Fruit fly (Drosophila melanogaster) whole organism, embryonic: ENCODE data around the gene CG11698.

Experiments
- Aef1 ChIP-seq: fragments of 200-800 bp; sonication (Bioruptor generic); IDR thresholded peaks from 3 replicates; pipeline ENCODE4 v1.3.6; 2022; ENCODE audit warnings: missing biosample characterization, missing genetic modification characterization
- Bdp1 ChIP-seq: fragments of 200-800 bp; sonication (Bioruptor generic); optimal IDR thresholded peaks from 3 replicates; lab custom pipeline; 2016; ENCODE audit warnings: missing biosample characterization, missing genetic modification characterization
- CG10209 ChIP-seq: fragments of 200-800 bp; sonication (Bioruptor generic); optimal IDR thresholded peaks from 3 replicates; lab custom pipeline; 2017; ENCODE audit warnings: missing biosample characterization, mild to moderate bottlenecking, missing genetic modification characterization, missing genetic modification reagents
- CG10979 ChIP-seq: fragments of 200-800 bp; sonication (Bioruptor generic); optimal IDR thresholded peaks from 2 replicates; lab custom pipeline; 2018; ENCODE audit warnings: missing biosample characterization, mild to moderate bottlenecking, missing genetic modification characterization, moderate library complexity
- CG11398 ChIP-seq: fragments of 200-800 bp; sonication (Bioruptor generic); optimal IDR thresholded peaks from 2 replicates; lab custom pipeline; 2016; ENCODE audit warnings: missing biosample characterization, missing genetic modification characterization
- CG11560 ChIP-seq: fragments of 200-800 bp; sonication (Bioruptor generic); IDR thresholded peaks from 3 replicates; pipeline ENCODE4 v1.3.6; 2022; ENCODE audit warnings: missing biosample characterization, missing genetic modification characterization
- CG12219 ChIP-seq: fragments of 200-800 bp; sonication (Bioruptor generic); optimal IDR thresholded peaks from 3 replicates; lab custom pipeline; 2018; ENCODE audit warnings: missing biosample characterization, mild to moderate bottlenecking, missing genetic modification characterization
- CG12391 ChIP-seq: fragments of 200-800 bp; sonication (Bioruptor generic); optimal IDR thresholded peaks from 3 replicates; lab custom pipeline; 2018; ENCODE audit warnings: missing biosample characterization, mild to moderate bottlenecking, missing genetic modification characterization, moderate library complexity
- CG12744 ChIP-seq: fragments of 200-800 bp; sonication (Bioruptor generic); optimal IDR thresholded peaks from 2 replicates; lab custom pipeline; 2016; ENCODE audit warnings: missing biosample characterization, missing genetic modification characterization
- CG13287 ChIP-seq: fragments of 200-800 bp; sonication (Bioruptor generic); IDR thresholded peaks from 2 replicates; pipeline ENCODE4 v1.3.6; 2022; ENCODE audit warnings: missing biosample characterization, missing genetic modification characterization; ENCODE audit not compliant: partially characterized antibody
- CG14710 ChIP-seq: fragments of 200-800 bp; sonication (Bioruptor generic); optimal IDR thresholded peaks from 3 replicates; lab custom pipeline; 2019; ENCODE audit warnings: missing biosample characterization, mild to moderate bottlenecking, missing genetic modification characterization, moderate library complexity
- CG1647 ChIP-seq: fragments of 200-800 bp; sonication (Bioruptor generic); optimal IDR thresholded peaks from 3 replicates; lab custom pipeline; 2016; ENCODE audit warnings: missing biosample characterization, missing genetic modification characterization
- CG2120 ChIP-seq: fragments of 200-800 bp; sonication (Bioruptor generic); optimal IDR thresholded peaks from 3 replicates; lab custom pipeline; 2016; ENCODE audit warnings: missing biosample characterization, missing genetic modification characterization
- CG30020 ChIP-seq: fragments of 200-800 bp; optimal IDR thresholded peaks from 2 replicates; lab custom pipeline; 2019; ENCODE audit warnings: missing biosample characterization, mild to moderate bottlenecking, missing genetic modification characterization, moderate library complexity
- CG32532 ChIP-seq: fragments of 200-800 bp; sonication (Bioruptor generic); IDR thresholded peaks from 2 replicates; pipeline ENCODE4 v1.3.6; 2022; ENCODE audit warnings: missing biosample characterization, missing genetic modification characterization
- CG3726 ChIP-seq: fragments of 200-800 bp; sonication (Bioruptor generic); IDR thresholded peaks from 3 replicates; pipeline ENCODE4, ENCODE4 v1.3.6; 2022; ENCODE audit warnings: missing biosample characterization, missing genetic modification characterization
- CG4424 ChIP-seq: fragments of 200-800 bp; sonication (Bioruptor generic); optimal IDR thresholded peaks from 3 replicates; lab custom pipeline; 2016; ENCODE audit warnings: missing biosample characterization, missing genetic modification characterization
- CG6175 ChIP-seq: fragments of 200-800 bp; sonication (Bioruptor generic); IDR thresholded peaks from 3 replicates; pipeline ENCODE4 v1.3.6; 2022; ENCODE audit warnings: missing biosample characterization, missing genetic modification characterization
- CG6683 ChIP-seq: fragments of 200-800 bp; sonication (Bioruptor generic); optimal IDR thresholded peaks from 2 replicates; lab custom pipeline; 2017; ENCODE audit warnings: missing biosample characterization, mild to moderate bottlenecking, missing genetic modification characterization, missing genetic modification reagents
- CG8290 ChIP-seq, 3 experiments: fragments of 200-800 bp; sonication (Bioruptor generic); optimal IDR thresholded peaks; 2 replicates each; lab custom pipeline; 2016 to 2019; ENCODE audit warnings: missing biosample characterization in 3 of 3, missing genetic modification characterization in 3 of 3, mild to moderate bottlenecking in 2 of 3, moderate library complexity in 1 of 3
- CG8359 ChIP-seq: fragments of 200-800 bp; sonication (Bioruptor generic); optimal IDR thresholded peaks from 2 replicates; lab custom pipeline; 2017; ENCODE audit warnings: missing biosample characterization, mild to moderate bottlenecking, missing genetic modification characterization, borderline replicate concordance
- CG9932 ChIP-seq: fragments of 200-800 bp; sonication (Bioruptor generic); IDR thresholded peaks from 2 replicates; pipeline ENCODE4 v1.3.6; 2022; ENCODE audit warnings: missing biosample characterization, missing genetic modification characterization
- CkIIα-i1 ChIP-seq: fragments of 200-800 bp; sonication (Bioruptor generic); IDR thresholded peaks from 2 replicates; pipeline ENCODE4 v1.3.6; 2022; ENCODE audit warnings: missing biosample characterization, missing genetic modification characterization
- D ChIP-seq, 2 experiments: fragments of 200-800 bp in 1 of 2; fragments of >200 bp in 1 of 2; sonication (Bioruptor generic) in 1 of 2; optimal IDR thresholded peaks; 2 replicates in 1 of 2; 3 replicates in 1 of 2; lab custom pipeline; 2017; ENCODE audit warnings: mild to moderate bottlenecking in 1 of 2, missing biosample characterization in 1 of 2, missing genetic modification characterization in 1 of 2, missing genetic modification reagents in 1 of 2
- D19A ChIP-seq: fragments of 200-800 bp; optimal IDR thresholded peaks from 3 replicates; lab custom pipeline; 2019; ENCODE audit warnings: missing biosample characterization, mild to moderate bottlenecking, missing genetic modification characterization, moderate library complexity
- Doc2 ChIP-seq: fragments of 200-800 bp; sonication (Bioruptor generic); IDR thresholded peaks from 2 replicates; pipeline ENCODE4 v1.3.6; 2022; ENCODE audit warnings: missing biosample characterization, missing genetic modification characterization
- Doc3 ChIP-seq: fragments of 200-800 bp; sonication (Bioruptor generic); IDR thresholded peaks from 3 replicates; pipeline ENCODE4 v1.3.6; 2022; ENCODE audit warnings: missing biosample characterization, missing genetic modification characterization; ENCODE audit not compliant: partially characterized antibody
- E2f2 ChIP-seq: fragments of 200-800 bp; sonication (Bioruptor generic); IDR thresholded peaks from 2 replicates; pipeline ENCODE4 v1.3.6; 2022; ENCODE audit warnings: missing biosample characterization, missing genetic modification characterization
- H15 ChIP-seq: fragments of 200-800 bp; sonication (Bioruptor generic); IDR thresholded peaks from 3 replicates; pipeline ENCODE4 v1.3.6; 2022; ENCODE audit warnings: missing biosample characterization, missing genetic modification characterization
- Ravus ChIP-seq: fragments of 200-800 bp; sonication (Bioruptor generic); IDR thresholded peaks from 2 replicates; pipeline ENCODE4 v1.3.6; 2022; ENCODE audit warnings: missing biosample characterization, missing genetic modification characterization
- Six4 ChIP-seq: fragments of 200-800 bp; sonication (Bioruptor generic); optimal IDR thresholded peaks from 2 replicates; lab custom pipeline; 2016; ENCODE audit warnings: missing biosample characterization, missing genetic modification characterization
- YL-1 ChIP-seq: fragments of 200-800 bp; sonication (Bioruptor generic); optimal IDR thresholded peaks from 3 replicates; lab custom pipeline; 2017; ENCODE audit warnings: missing biosample characterization, mild to moderate bottlenecking, missing genetic modification characterization
- ac ChIP-seq: fragments of 200-800 bp; sonication (Bioruptor generic); optimal IDR thresholded peaks from 3 replicates; lab custom pipeline; 2017; ENCODE audit warnings: missing biosample characterization, mild to moderate bottlenecking, missing genetic modification characterization
- al ChIP-seq: fragments of 200-800 bp; sonication (Bioruptor generic); IDR thresholded peaks from 2 replicates; pipeline ENCODE4 v1.3.6; 2022; ENCODE audit warnings: missing biosample characterization, missing genetic modification characterization
- amos ChIP-seq: fragments of 200-800 bp; sonication (Bioruptor generic); IDR thresholded peaks from 2 replicates; pipeline ENCODE4 v1.3.6; 2022; ENCODE audit warnings: missing biosample characterization, missing genetic modification characterization; ENCODE audit not compliant: partially characterized antibody
- caup ChIP-seq: fragments of 200-800 bp; sonication (Bioruptor generic); optimal IDR thresholded peaks from 3 replicates; lab custom pipeline; 2017; ENCODE audit warnings: missing biosample characterization, mild to moderate bottlenecking, missing genetic modification characterization, moderate library complexity; ENCODE audit not compliant: severe bottlenecking
- crol ChIP-seq: fragments of 200-800 bp; sonication (Bioruptor generic); IDR thresholded peaks from 2 replicates; pipeline ENCODE4 v1.3.6; 2022; ENCODE audit warnings: missing biosample characterization, missing genetic modification characterization
- da ChIP-seq: fragments of 200-800 bp; sonication (Bioruptor generic); optimal IDR thresholded peaks from 2 replicates; lab custom pipeline; 2016; ENCODE audit warnings: missing biosample characterization, missing genetic modification characterization
- dpn ChIP-seq, 2 experiments: fragments of 200-800 bp; sonication (Bioruptor generic); optimal IDR thresholded peaks; 3 replicates each; lab custom pipeline; 2016; ENCODE audit warnings: missing biosample characterization in 2 of 2, missing genetic modification characterization in 2 of 2
- fd3F ChIP-seq: fragments of 200-800 bp; sonication (Bioruptor generic); optimal IDR thresholded peaks from 2 replicates; lab custom pipeline; 2018; ENCODE audit warnings: missing biosample characterization, mild to moderate bottlenecking, missing genetic modification characterization, moderate library complexity
- kni ChIP-seq: fragments of 200-800 bp; sonication (Bioruptor generic); optimal IDR thresholded peaks from 3 replicates; lab custom pipeline; 2017; ENCODE audit warnings: mild to moderate bottlenecking, missing biosample characterization, missing genetic modification reagents, missing genetic modification characterization
- lmd ChIP-seq: fragments of 200-800 bp; sonication (Bioruptor generic); IDR thresholded peaks from 2 replicates; pipeline ENCODE4 v1.3.6; 2022; ENCODE audit warnings: missing biosample characterization, missing genetic modification characterization
- lola ChIP-seq, 3 experiments: fragments of >200 bp in 2 of 3; fragments of 200-800 bp in 1 of 3; sonication (Bioruptor generic) in 1 of 3; optimal IDR thresholded peaks; 2 replicates each; lab custom pipeline; 2017 to 2019; ENCODE audit warnings: missing biosample characterization in 3 of 3, missing genetic modification characterization in 3 of 3, mild to moderate bottlenecking in 1 of 3, moderate library complexity in 1 of 3
- nom ChIP-seq: fragments of 200-800 bp; sonication (Bioruptor generic); optimal IDR thresholded peaks from 2 replicates; lab custom pipeline; 2017; ENCODE audit warnings: missing biosample characterization, missing genetic modification characterization, mild to moderate bottlenecking, moderate library complexity, missing genetic modification reagents
- pb ChIP-seq: fragments of 200-800 bp; sonication (Bioruptor generic); optimal IDR thresholded peaks from 3 replicates; lab custom pipeline; 2016; ENCODE audit warnings: missing biosample characterization, missing genetic modification characterization
- pfk ChIP-seq: fragments of 200-800 bp; sonication (Bioruptor generic); optimal IDR thresholded peaks from 2 replicates; lab custom pipeline; 2018; ENCODE audit warnings: missing biosample characterization, mild to moderate bottlenecking, missing genetic modification characterization, moderate library complexity
- shn ChIP-seq: fragments of 200-800 bp; sonication (Bioruptor generic); optimal IDR thresholded peaks from 3 replicates; lab custom pipeline; 2016; ENCODE audit warnings: missing biosample characterization, missing genetic modification characterization
- zen ChIP-seq: fragments of 200-800 bp; sonication (Bioruptor generic); optimal IDR thresholded peaks from 3 replicates; lab custom pipeline; 2018; ENCODE audit warnings: missing biosample characterization, mild to moderate bottlenecking, missing genetic modification characterization, moderate library complexity

CG11698 gene

dm6 chr3R:8352961-8353728 lies 41.2 kb downstream of the CG11698 start (continued):
- TF ChIP-seq dpn (GFP tag; optimal IDR thresholded peaks at IDR 0.05; lab: Kevin White, UChicago) (no peak), caup (GFP tag; lab: Kevin White, UChicago) (no peak), E2f2 (GFP tag; lab: Robert Waterston, UW) (no peak), CG6175 (GFP tag; lab: Robert Waterston, UW) (no peak), Bdp1 (no peak), CG8290 (GFP tag; optimal IDR thresholded peaks at IDR 0.05; lab: Kevin White, UChicago) (no peak), CG8290 (tag; optimal IDR thresholded peaks at IDR 0.05; lab: Kevin White, UChicago) (peak in 1 of 2 experiments; percentile 41), CG11398 (no peak), Doc2 (GFP tag; lab: Robert Waterston, UW) (no peak), D (optimal IDR thresholded peaks at IDR 0.05; lab: Kevin White, UChicago) (no peak), D (GFP tag; optimal IDR thresholded peaks at IDR 0.05; lab: Kevin White, UChicago) (no peak), shn (GFP tag; lab: Kevin White, UChicago) (no peak), CG8359 (GFP tag; lab: Kevin White, UChicago) (no peak), CG32532 (GFP tag; lab: Robert Waterston, UW) (peak; percentile 7; the same call in 1 of the 2 replicates), Ravus (GFP tag; lab: Robert Waterston, UW) (no peak), CG11560 (tag; lab: Robert Waterston, UW) (no peak), al (GFP tag; lab: Robert Waterston, UW) (no peak), lmd (GFP tag; lab: Robert Waterston, UW) (0 out of 2 replicates have a peak, but pooled peaks have one; percentile 16), H15 (GFP tag; lab: Robert Waterston, UW) (no peak), CG30020 (tag; lab: Kevin White, UChicago) (no peak), CkIIα-i1 (GFP tag; lab: Robert Waterston, UW) (no peak), CG10979 (tag; lab: Kevin White, UChicago) (no peak), Six4 (no peak), CG10209 (no peak), nom (no peak), zen (no peak), CG14710 (tag; lab: Kevin White, UChicago) (no peak), pfk (GFP tag; lab: Kevin White, UChicago) (no peak), CG12744 (GFP tag; lab: Kevin White, UChicago) (no peak), da (GFP tag; lab: Kevin White, UChicago) (no peak), D19A (tag; lab: Kevin White, UChicago) (no peak), kni (no peak), Doc3 (GFP tag; lab: Robert Waterston, UW) (no peak), CG1647 (GFP tag; lab: Kevin White, UChicago) (no peak), CG2120 (GFP tag; lab: Kevin White, UChicago) (no peak), CG12219 (GFP tag; lab: Kevin White, UChicago) (no peak), CG13287 (GFP tag; lab: Robert Waterston, UW) (no peak), YL-1 (GFP tag; lab: Kevin White, UChicago) (peak; percentile 3), lola (GFP tag; optimal IDR thresholded peaks at IDR 0.05; lab: Kevin White, UChicago) (no peak), CG12391 (tag; lab: Kevin White, UChicago) (no peak), fd3F (GFP tag; lab: Kevin White, UChicago) (no peak), Aef1 (GFP tag; lab: Robert Waterston, UW) (no peak), CG9932 (GFP tag; lab: Robert Waterston, UW) (0 out of 2 replicates have a peak, but pooled peaks have one; percentile 4), pb (no peak), crol (no peak), CG6683 (GFP tag; lab: Kevin White, UChicago) (no peak), amos (GFP tag; lab: Robert Waterston, UW) (0 out of 2 replicates have a peak, but pooled peaks have one; percentile 8), ac (no peak), CG4424 (GFP tag; lab: Kevin White, UChicago) (no peak), CG3726 (GFP tag; lab: Robert Waterston, UW) (no peak)
